Worm (Caenorhabditis elegans) whole organism, L2 larva: Measurements from ENCODE around the gene Y51B9A.5.

Experiments used
- C34F6.9 ChIP-seq: fragments of 150-350 bp; optimal IDR thresholded peaks from 2 replicates; lab custom pipeline; 2014; ENCODE audit warnings: missing biosample characterization, missing genetic modification characterization
- F13H6.1 ChIP-seq: sonication (generic microtip); optimal IDR thresholded peaks from 2 replicates; lab custom pipeline; 2016; ENCODE audit warnings: missing genetic modification characterization, missing compliant biosample characterization
- Y55F3AM.14 ChIP-seq: fragments of 200-800 bp; sonication (Bioruptor generic); optimal IDR thresholded peaks from 2 replicates; lab custom pipeline; 2018; ENCODE audit warnings: mild to moderate bottlenecking, missing genetic modification characterization, missing compliant biosample characterization
- aly-2 ChIP-seq: fragments of 150-350 bp; optimal IDR thresholded peaks from 2 replicates; lab custom pipeline; 2014; ENCODE audit warnings: missing biosample characterization, missing genetic modification characterization
- blmp-1 ChIP-seq: sonication (generic microtip); optimal IDR thresholded peaks from 2 replicates; lab custom pipeline; 2017; ENCODE audit warnings: missing genetic modification characterization, mild to moderate bottlenecking, missing compliant biosample characterization, antibody characterized with exemption, moderate library complexity; ENCODE audit not compliant: insufficient read depth
- ceh-16 ChIP-seq: fragments of 150-350 bp; optimal IDR thresholded peaks from 2 replicates; lab custom pipeline; 2014; ENCODE audit warnings: missing biosample characterization, missing genetic modification characterization
- dmd-4 ChIP-seq: sonication (generic microtip); optimal IDR thresholded peaks from 2 replicates; lab custom pipeline; 2017; ENCODE audit warnings: missing biosample characterization, missing genetic modification characterization
- elt-3 ChIP-seq: sonication (generic microtip); optimal IDR thresholded peaks from 2 replicates; lab custom pipeline; 2017; ENCODE audit warnings: missing biosample characterization, missing genetic modification characterization
- fos-1 ChIP-seq: fragments of 150-350 bp; optimal IDR thresholded peaks from 2 replicates; lab custom pipeline; 2014; ENCODE audit warnings: missing biosample characterization, missing genetic modification characterization
- gmeb-1 ChIP-seq: fragments of 150-350 bp; optimal IDR thresholded peaks from 2 replicates; lab custom pipeline; 2014; ENCODE audit warnings: missing biosample characterization, missing genetic modification characterization
- lin-11 ChIP-seq: fragments of 150-350 bp; sonication (generic microtip); optimal IDR thresholded peaks from 2 replicates; lab custom pipeline; 2014; ENCODE audit warnings: missing biosample characterization, missing genetic modification characterization, inconsistent platforms, mixed read lengths
- lsy-2 ChIP-seq, 2 experiments: fragments of 150-350 bp in 1 of 2; sonication (generic microtip) in 1 of 2; optimal IDR thresholded peaks; 2 replicates each; lab custom pipeline; 2014 to 2017; ENCODE audit warnings: missing biosample characterization in 2 of 2, missing genetic modification characterization in 2 of 2
- mab-5 ChIP-seq: fragments of 150-350 bp; optimal IDR thresholded peaks from 2 replicates; lab custom pipeline; 2014; ENCODE audit warnings: missing biosample characterization, missing genetic modification characterization
- nhr-11 ChIP-seq: fragments of 150-350 bp; optimal IDR thresholded peaks from 2 replicates; lab custom pipeline; 2014; ENCODE audit warnings: missing biosample characterization, missing genetic modification characterization
- nhr-12 ChIP-seq: fragments of 150-350 bp; optimal IDR thresholded peaks from 2 replicates; lab custom pipeline; 2014; ENCODE audit warnings: missing biosample characterization, missing genetic modification characterization
- nhr-129 ChIP-seq: fragments of 150-350 bp; optimal IDR thresholded peaks from 2 replicates; lab custom pipeline; 2014; ENCODE audit warnings: missing biosample characterization, missing genetic modification characterization
- nhr-21 ChIP-seq: fragments of 150-350 bp; optimal IDR thresholded peaks from 2 replicates; lab custom pipeline; 2014; ENCODE audit warnings: missing biosample characterization, missing genetic modification characterization
- nhr-23 ChIP-seq: fragments of 150-350 bp; optimal IDR thresholded peaks from 2 replicates; lab custom pipeline; 2014; ENCODE audit warnings: missing biosample characterization, missing genetic modification reagents, missing genetic modification characterization
- nhr-237 ChIP-seq: fragments of 150-350 bp; optimal IDR thresholded peaks from 2 replicates; lab custom pipeline; 2014; ENCODE audit warnings: missing biosample characterization, missing genetic modification characterization
- nhr-25 ChIP-seq: fragments of 150-350 bp; sonication (generic microtip); optimal IDR thresholded peaks from 3 replicates; lab custom pipeline; 2014; ENCODE audit warnings: missing biosample characterization, missing genetic modification characterization
- nhr-77 ChIP-seq: fragments of 150-350 bp; optimal IDR thresholded peaks from 2 replicates; lab custom pipeline; 2014; ENCODE audit warnings: missing biosample characterization, missing genetic modification characterization
- peb-1 ChIP-seq: fragments of 150-350 bp; optimal IDR thresholded peaks from 2 replicates; lab custom pipeline; 2014; ENCODE audit warnings: missing biosample characterization, missing genetic modification characterization
- skn-1 ChIP-seq: sonication (generic microtip); optimal IDR thresholded peaks from 2 replicates; lab custom pipeline; 2017; ENCODE audit warnings: missing biosample characterization, missing genetic modification characterization
- sma-3 ChIP-seq: sonication (generic microtip); optimal IDR thresholded peaks from 2 replicates; lab custom pipeline; 2016; ENCODE audit warnings: missing genetic modification reagents, missing genetic modification characterization, missing compliant biosample characterization
- sma-9 ChIP-seq, 2 experiments: fragments of 150-350 bp in 1 of 2; sonication (generic microtip) in 1 of 2; optimal IDR thresholded peaks; 2 replicates each; lab custom pipeline; 2014 to 2016; ENCODE audit warnings: missing genetic modification characterization in 2 of 2, mild to moderate bottlenecking in 1 of 2, missing biosample characterization in 1 of 2, missing compliant biosample characterization in 1 of 2, missing genetic modification reagents in 1 of 2, moderate library complexity in 1 of 2
- unc-39 ChIP-seq: fragments of 150-350 bp; optimal IDR thresholded peaks from 2 replicates; lab custom pipeline; 2014; ENCODE audit warnings: missing biosample characterization, missing genetic modification characterization
- unc-55 ChIP-seq: fragments of 150-350 bp; sonication (generic microtip); optimal IDR thresholded peaks from 3 replicates; lab custom pipeline; 2014; ENCODE audit warnings: missing biosample characterization, missing genetic modification reagents, missing genetic modification characterization
- unc-62 ChIP-seq: fragments of 150-350 bp; optimal IDR thresholded peaks from 2 replicates; lab custom pipeline; 2014; ENCODE audit warnings: missing biosample characterization, missing genetic modification reagents, missing genetic modification characterization
- ztf-1 ChIP-seq: fragments of 200-800 bp; sonication (Bioruptor generic); conservative IDR thresholded peaks from 2 replicates; pipeline ENCODE4 v1.3.6; 2022; ENCODE audit warnings: missing genetic modification characterization, missing compliant biosample characterization
- ztf-11 ChIP-seq: sonication (generic microtip); optimal IDR thresholded peaks from 2 replicates; lab custom pipeline; 2017; ENCODE audit warnings: missing biosample characterization, missing genetic modification characterization

Y51B9A.5 gene

ce11 chrII:9418065-9418567 lies 14.2 kb downstream of the Y51B9A.5 start, which contains the start of the genes M176.4 and M176.16:
M176.4 (plus strand) TSS chrII:9418365.
M176.16 (plus strand) TSS chrII:9418517.
- TF ChIP-seq lin-11 (tag; lab: Kevin White, UChicago), result no peak
- TF ChIP-seq unc-62 (GFP tag; lab: Kevin White, UChicago), result no peak
- no peak for TF ChIP-seq peb-1 (tag; lab: Kevin White, UChicago)
- TF ChIP-seq nhr-129 (tag; lab: Kevin White, UChicago), result no peak
- TF ChIP-seq nhr-12 (tag; lab: Kevin White, UChicago), result no peak
- no peak for TF ChIP-seq nhr-77 (tag; lab: Kevin White, UChicago)
- no peak for TF ChIP-seq C34F6.9 (tag; lab: Kevin White, UChicago)
- no peak for TF ChIP-seq skn-1 (tag; lab: Kevin White, UChicago)
- no peak for TF ChIP-seq aly-2 (tag; lab: Kevin White, UChicago)
- TF ChIP-seq nhr-21 (tag; lab: Kevin White, UChicago), result no peak
- no peak for TF ChIP-seq unc-55 (GFP tag; lab: Kevin White, UChicago)

- TF ChIP-seq nhr-11 (no peak), unc-39 (tag; lab: Kevin White, UChicago) (no peak)
Observed at ce11 chrII:9418843-9419532, 15.0 kb downstream of the Y51B9A.5 start.

ce11 chrII:9421969-9422368 lies 18.0 kb downstream of the Y51B9A.5 start, which contains the start of gene M176.11:
M176.11 (plus strand) TSS chrII:9422269.
- no peak for TF ChIP-seq nhr-21 (tag; lab: Kevin White, UChicago)
- TF ChIP-seq fos-1, result no peak
- no peak for TF ChIP-seq Y55F3AM.14 (GFP tag; lab: Kevin White, UChicago)
- TF ChIP-seq sma-3 (GFP tag; lab: Kevin White, UChicago), result no peak
- no peak for TF ChIP-seq blmp-1 (tag; lab: Kevin White, UChicago)
- TF ChIP-seq nhr-12 (tag; lab: Kevin White, UChicago), result no peak
- no peak for TF ChIP-seq ztf-1
- TF ChIP-seq lsy-2 (tag; optimal IDR thresholded peaks at IDR 0.05; lab: Kevin White, UChicago), result no peak
- no peak for TF ChIP-seq mab-5
- TF ChIP-seq elt-3 (tag; lab: Kevin White, UChicago), result no peak
- no peak for TF ChIP-seq unc-62 (GFP tag; lab: Kevin White, UChicago)
- no peak for TF ChIP-seq nhr-11
- TF ChIP-seq F13H6.1, result no peak
- no peak for TF ChIP-seq sma-9 (GFP tag; optimal IDR thresholded peaks at IDR 0.05; lab: Kevin White, UChicago)
- no peak for TF ChIP-seq sma-9 (tag; optimal IDR thresholded peaks at IDR 0.05; lab: Kevin White, UChicago)
- TF ChIP-seq dmd-4 (tag; lab: Kevin White, UChicago), result no peak
- TF ChIP-seq ztf-11 (tag; lab: Kevin White, UChicago), result no peak
- no peak for TF ChIP-seq ceh-16 (tag; lab: Kevin White, UChicago)
- TF ChIP-seq skn-1 (tag; lab: Kevin White, UChicago), result no peak
- no peak for TF ChIP-seq nhr-23 (tag; lab: Kevin White, UChicago)
- no peak for TF ChIP-seq unc-39 (tag; lab: Kevin White, UChicago)

ce11 chrII:9426076-9426475 lies 22.1 kb downstream of the Y51B9A.5 start, which contains the start of gene M176.10:
M176.10 (minus strand) TSS chrII:9426176.
- TF ChIP-seq nhr-25 (tag; lab: Kevin White, UChicago), result no peak
- TF ChIP-seq lsy-2 (tag; optimal IDR thresholded peaks at IDR 0.05; lab: Kevin White, UChicago), result no peak
- TF ChIP-seq nhr-237 (tag; lab: Kevin White, UChicago), result no peak
- no peak for TF ChIP-seq nhr-77 (tag; lab: Kevin White, UChicago)

ce11 chrII:9427644-9428043 lies 23.7 kb downstream of the Y51B9A.5 start, which contains the start of gene M176.5:
M176.5 (minus strand) TSS chrII:9427744.
- TF ChIP-seq gmeb-1 (tag; lab: Kevin White, UChicago) (no peak), nhr-25 (tag; lab: Kevin White, UChicago) (no peak), unc-55 (GFP tag; lab: Kevin White, UChicago) (no peak), F13H6.1 (peak; percentile 15)
